Worm (Caenorhabditis elegans) whole organism, dauer: ENCODE measurements around the gene F13H8.3.

ENCODE experiments used
- unc-62 ChIP-seq: sonication (generic microtip); optimal IDR thresholded peaks from 2 replicates; lab custom pipeline; 2017; ENCODE audit warnings: missing biosample characterization, missing genetic modification reagents, missing genetic modification characterization

The F13H8.3 gene

DNA sequence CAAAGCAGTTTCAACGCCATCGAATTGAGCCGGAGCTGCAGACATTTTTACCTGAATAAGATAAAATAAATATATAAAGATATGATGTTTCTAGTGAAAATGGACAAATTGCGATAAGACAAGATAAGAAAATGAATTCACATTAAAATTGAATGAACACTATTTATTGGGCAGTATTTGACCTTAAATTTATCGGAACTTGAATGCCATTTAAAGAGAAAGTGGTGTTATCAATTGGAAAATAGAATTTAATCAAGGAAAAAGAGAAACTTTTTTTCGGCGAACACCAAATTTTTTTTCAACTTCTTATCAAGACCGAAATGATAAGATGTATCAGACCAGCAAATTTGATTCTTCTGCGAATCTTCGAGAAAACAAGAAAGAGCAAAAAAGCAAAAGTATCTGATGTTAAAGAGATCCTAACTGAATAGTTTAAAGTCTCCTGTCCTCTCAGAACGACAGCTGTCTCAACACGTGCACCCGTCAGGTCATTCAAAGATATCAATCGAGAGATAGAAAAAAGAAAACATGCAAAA is 26.3 kb downstream of the F13H8.3 start, which contains the start of gene upb-1:
upb-1 (minus strand) TSS at position 51 of the 536 bp plus-strand sequence.
- TF ChIP-seq unc-62 = no peak

DNA sequence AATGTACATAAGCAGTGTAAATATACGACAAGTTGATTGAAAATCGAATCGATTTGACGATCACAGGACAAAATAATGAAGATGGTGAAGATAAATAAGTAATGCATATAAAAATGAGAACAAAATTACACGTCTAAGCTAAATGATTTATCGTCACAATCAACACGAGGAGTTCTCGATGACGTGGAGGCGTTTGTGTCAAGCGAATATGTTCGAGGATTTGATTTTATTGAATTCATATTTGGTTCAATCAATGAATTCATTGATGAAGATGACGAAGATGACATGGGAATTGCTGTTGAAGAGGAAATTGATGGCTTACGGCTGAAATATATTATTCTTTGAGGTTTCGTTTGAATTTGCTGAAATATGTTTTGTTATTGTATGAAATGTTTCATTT is 28.7 kb downstream of the F13H8.3 start, which contains the start of gene nyn-3:
nyn-3 (minus strand) TSS at position 101 of the 400 bp plus-strand sequence.
- no peak for TF ChIP-seq unc-62

DNA sequence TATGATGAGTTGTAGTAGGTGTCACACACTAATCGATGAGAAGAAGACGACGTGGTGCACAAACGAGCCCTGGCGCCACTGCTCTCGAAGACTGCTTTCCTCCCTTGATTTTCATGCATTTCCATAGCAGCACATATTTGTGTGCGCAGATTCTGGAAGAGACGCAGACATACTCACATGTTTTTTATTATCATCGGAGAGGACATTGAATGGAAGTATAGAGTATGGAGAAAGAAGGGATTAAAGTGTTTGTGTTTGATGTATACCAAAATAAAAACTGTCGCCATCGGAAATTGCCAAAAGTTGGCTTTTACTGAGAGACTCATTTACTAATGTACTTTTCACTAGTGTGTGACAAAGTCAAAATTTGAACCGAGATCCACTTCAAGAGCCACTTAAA is 30.5 kb downstream of the F13H8.3 start, which contains the start of gene mps-1:
mps-1 (minus strand) TSS at position 101 of the 400 bp plus-strand sequence.
- no peak for TF ChIP-seq unc-62

DNA sequence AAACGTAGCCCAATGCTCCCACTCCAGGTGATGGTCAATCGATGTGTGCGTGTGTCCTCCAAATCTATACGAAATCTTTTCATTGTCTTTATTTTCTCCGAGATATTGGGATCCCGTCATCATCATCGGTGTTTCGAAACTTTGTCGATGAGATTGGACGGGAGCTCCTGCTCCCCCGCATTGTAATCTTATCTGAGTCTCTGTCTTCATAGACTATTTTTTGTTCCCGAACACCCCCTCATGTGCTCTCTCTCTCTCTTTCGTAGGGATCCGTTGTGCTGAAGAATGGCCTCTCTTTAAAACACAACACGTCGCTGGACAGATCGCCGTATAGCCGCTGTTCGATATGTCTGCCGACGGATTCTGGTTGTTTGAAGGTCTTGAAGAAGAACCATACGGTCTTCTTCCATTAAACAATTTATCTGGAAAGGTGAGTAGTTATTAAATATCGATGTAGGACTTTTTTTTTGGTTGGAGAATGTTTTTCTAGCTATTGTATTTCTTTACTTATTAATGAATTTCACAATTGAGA is 39.5 kb downstream of the F13H8.3 start, which contains the start of gene C29F5.1:
C29F5.1 (plus strand) TSS at position 317 of the 532 bp plus-strand sequence.
- no peak for TF ChIP-seq unc-62

DNA sequence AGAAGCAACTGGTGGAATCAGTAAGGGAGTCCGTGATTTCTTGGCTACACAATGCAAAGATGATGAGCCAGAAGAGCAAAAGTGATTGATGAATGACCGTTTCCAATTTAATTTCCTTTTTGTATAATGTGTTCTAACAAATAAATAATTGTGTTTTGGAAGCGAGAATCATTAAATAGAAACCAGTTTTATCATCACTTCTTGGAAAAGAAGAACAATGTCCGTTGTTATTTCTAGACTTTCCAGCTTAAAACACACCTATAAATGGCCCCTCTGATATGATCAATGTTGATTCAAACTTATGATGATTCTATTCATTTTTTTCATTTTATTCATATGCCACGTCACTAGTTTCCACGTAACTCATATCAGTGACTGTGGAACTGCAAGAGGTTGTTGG is 42.3 kb downstream of the F13H8.3 start, which contains the start of gene C29F5.8:
C29F5.8 (plus strand) TSS at position 301 of the 400 bp plus-strand sequence.
- no peak for TF ChIP-seq unc-62

DNA sequence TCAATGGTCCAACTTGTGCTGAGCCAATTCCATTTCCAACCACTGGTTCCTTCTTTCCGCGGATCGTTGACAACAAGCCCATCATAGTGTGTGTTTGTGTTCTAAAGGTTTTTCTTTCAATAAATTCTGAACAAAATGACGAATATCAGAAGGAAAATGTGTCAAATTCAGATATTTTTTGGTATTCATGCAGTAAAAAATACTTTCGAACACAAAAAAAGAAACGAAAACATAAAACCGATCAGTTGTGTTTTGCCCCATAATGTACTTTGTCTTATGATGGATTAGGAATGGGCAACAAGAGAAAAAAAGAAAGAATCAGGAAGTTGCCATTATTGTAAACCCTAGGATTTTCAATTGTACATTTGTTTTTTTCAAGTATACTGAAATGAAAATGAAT is 45.4 kb downstream of the F13H8.3 start, which contains the start of gene glb-10:
glb-10 (minus strand) TSS at position 101 of the 400 bp plus-strand sequence.
- TF ChIP-seq unc-62 = no peak

DNA sequence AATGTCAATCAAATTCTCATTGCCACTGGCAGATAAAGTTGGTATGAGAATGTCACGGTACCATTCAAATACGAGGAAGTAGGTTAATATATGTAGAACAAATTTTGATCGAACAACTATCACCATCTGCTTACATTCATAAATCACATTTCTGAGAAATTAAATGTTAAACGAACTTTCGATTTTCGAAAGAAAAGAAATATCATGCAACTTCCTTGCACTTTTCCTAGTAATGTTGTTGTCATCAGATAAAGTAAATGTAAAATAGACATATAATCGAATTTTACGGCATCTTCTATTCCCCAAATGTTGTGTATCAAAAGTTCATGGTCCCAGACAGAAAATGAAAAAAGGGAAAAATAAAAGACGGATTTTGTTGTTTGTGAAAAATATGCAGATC is 47.7 kb downstream of the F13H8.3 start:
- TF ChIP-seq unc-62 = no peak

DNA sequence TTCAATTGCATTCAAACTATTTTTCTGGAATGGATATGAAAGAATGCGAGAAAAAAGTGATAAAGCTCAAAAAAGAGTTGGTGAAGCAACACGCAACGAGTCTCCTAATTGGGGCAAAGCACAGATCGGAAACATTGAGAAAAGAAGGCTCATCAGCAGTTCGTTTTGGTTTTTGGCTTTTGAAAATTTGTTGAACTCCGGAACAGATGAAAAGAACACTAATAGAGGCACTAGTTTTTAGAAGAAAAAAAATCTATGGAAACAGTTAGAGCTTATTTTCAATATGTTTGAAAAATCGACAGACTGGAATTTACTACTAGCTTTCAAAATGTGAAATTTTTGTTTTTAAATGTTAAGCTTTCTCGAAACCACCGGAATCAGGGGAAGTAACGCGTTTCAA is 48.1 kb downstream of the F13H8.3 start:
- TF ChIP-seq unc-62 = no peak
